Worm (Caenorhabditis elegans): ENCODE data around the gene pqbp-1.1.

Gene pqbp-1.1

ce11 chrIV:237350-237749, 24.1 kb downstream of the pqbp-1.1 start, which contains the start of gene ints-13:
Gene ints-13, minus strand, starts transcription at chrIV:237450.
- TF ChIP-seq aly-2 (tag; optimal IDR thresholded peaks at IDR 0.05) = no peak
- no peak for TF ChIP-seq sem-4 (tag; optimal IDR thresholded peaks at IDR 0.05)

- TF ChIP-seq nhr-237 (tag; optimal IDR thresholded peaks at IDR 0.05) (no peak), elt-3 (tag; optimal IDR thresholded peaks at IDR 0.05) (no peak), nhr-21 (tag; optimal IDR thresholded peaks at IDR 0.05) (no peak)
Measured at ce11 chrIV:236138-236537, 25.3 kb downstream of the pqbp-1.1 start.

ce11 chrIV:231673-232072, 29.8 kb downstream of the pqbp-1.1 start, which contains the start of gene gtf-2H1:
Gene gtf-2H1, minus strand, starts transcription at chrIV:231773.
- TF ChIP-seq mdl-1 (tag; optimal IDR thresholded peaks at IDR 0.05) = no peak
- TF ChIP-seq lsy-2 (tag; optimal IDR thresholded peaks at IDR 0.05) = no peak
- TF ChIP-seq fos-1 (tag; optimal IDR thresholded peaks at IDR 0.05) = no peak
- TF ChIP-seq unc-55 (GFP tag; optimal IDR thresholded peaks at IDR 0.05) = no peak
- TF ChIP-seq sma-9 (GFP tag; optimal IDR thresholded peaks at IDR 0.05) = no peak
- no peak for TF ChIP-seq sma-9 (tag; optimal IDR thresholded peaks at IDR 0.05)
- TF ChIP-seq peb-1 (tag; optimal IDR thresholded peaks at IDR 0.05) = no peak
- TF ChIP-seq nhr-77 (tag; optimal IDR thresholded peaks at IDR 0.05) = no peak
- no peak for TF ChIP-seq egl-27 (tag; optimal IDR thresholded peaks at IDR 0.05)
- no peak for TF ChIP-seq elt-1 (tag; optimal IDR thresholded peaks at IDR 0.05)
- no peak for TF ChIP-seq gmeb-1 (tag; optimal IDR thresholded peaks at IDR 0.05)

- TF ChIP-seq F13H6.1 (tag; optimal IDR thresholded peaks at IDR 0.05) = no peak
- TF ChIP-seq sem-4 (tag; optimal IDR thresholded peaks at IDR 0.05) = no peak
- no peak for TF ChIP-seq nhr-237 (tag; optimal IDR thresholded peaks at IDR 0.05)
- TF ChIP-seq nhr-77 (tag; optimal IDR thresholded peaks at IDR 0.05) = no peak
- no peak for TF ChIP-seq gmeb-1 (tag; optimal IDR thresholded peaks at IDR 0.05)
- no peak for TF ChIP-seq sma-3 (GFP tag; optimal IDR thresholded peaks at IDR 0.05)
- TF ChIP-seq ceh-82 (tag; optimal IDR thresholded peaks at IDR 0.05) = no peak
- no peak for TF ChIP-seq mdl-1 (tag; optimal IDR thresholded peaks at IDR 0.05)
- TF ChIP-seq nhr-11 (tag; optimal IDR thresholded peaks at IDR 0.05) = no peak
- TF ChIP-seq elt-1 (tag; optimal IDR thresholded peaks at IDR 0.05) = no peak
- TF ChIP-seq crh-2 (tag; optimal IDR thresholded peaks at IDR 0.05) = no peak
- no peak for TF ChIP-seq mab-5 (tag; optimal IDR thresholded peaks at IDR 0.05)
- no peak for TF ChIP-seq ceh-16 (tag; optimal IDR thresholded peaks at IDR 0.05)
Measured at ce11 chrIV:218252-218651, 43.2 kb downstream of the pqbp-1.1 start, which contains the start of gene prdx-6. Gene prdx-6, plus strand, starts transcription at chrIV:218552.

ce11 chrIV:210591-210990, 50.9 kb downstream of the pqbp-1.1 start:
- TF ChIP-seq gmeb-1 (tag; optimal IDR thresholded peaks at IDR 0.05) (peak; percentile 68), elt-3 (tag; optimal IDR thresholded peaks at IDR 0.05) (no peak), crh-2 (tag; optimal IDR thresholded peaks at IDR 0.05) (peak; percentile 53), blmp-1 (tag; optimal IDR thresholded peaks at IDR 0.05; ENCODE audit: insufficient read depth) (no peak), lsy-2 (tag; optimal IDR thresholded peaks at IDR 0.05) (peak in 1 of 2 experiments; percentile 36), mab-5 (tag; optimal IDR thresholded peaks at IDR 0.05) (no peak), nhr-129 (tag; optimal IDR thresholded peaks at IDR 0.05) (peak; percentile 48), unc-55 (GFP tag; optimal IDR thresholded peaks at IDR 0.05) (peak; percentile 43), mdl-1 (tag; optimal IDR thresholded peaks at IDR 0.05) (no peak), sma-3 (GFP tag; optimal IDR thresholded peaks at IDR 0.05) (peak; percentile 57), snpc-4 (tag; optimal IDR thresholded peaks at IDR 0.05) (no peak), lin-13 (GFP tag; optimal IDR thresholded peaks at IDR 0.05) (peak; percentile 14), C34F6.9 (tag; optimal IDR thresholded peaks at IDR 0.05) (peak; percentile 27), F13H6.1 (tag; optimal IDR thresholded peaks at IDR 0.05) (peak; percentile 34), nhr-237 (tag; optimal IDR thresholded peaks at IDR 0.05) (no peak), egl-27 (tag; optimal IDR thresholded peaks at IDR 0.05) (peak; percentile 21), fos-1 (tag; optimal IDR thresholded peaks at IDR 0.05) (peak; percentile 56), ceh-16 (tag; optimal IDR thresholded peaks at IDR 0.05) (no peak)
